Fruit fly (Drosophila melanogaster) whole organism, embryonic: ENCODE measurements around the gene CG6654.

ENCODE experiments used
- B-H2 ChIP-seq: fragments of 200-800 bp; sonication (Bioruptor generic); optimal IDR thresholded peaks from 2 replicates; lab custom pipeline; 2018; ENCODE audit warnings: missing biosample characterization, mild to moderate bottlenecking, missing genetic modification characterization
- CG10267 ChIP-seq: fragments of 200-800 bp; sonication (Bioruptor generic); optimal IDR thresholded peaks from 2 replicates; lab custom pipeline; 2018; ENCODE audit warnings: missing biosample characterization, mild to moderate bottlenecking, missing genetic modification characterization, moderate library complexity
- CG10979 ChIP-seq: fragments of 200-800 bp; sonication (Bioruptor generic); optimal IDR thresholded peaks from 2 replicates; lab custom pipeline; 2018; ENCODE audit warnings: missing biosample characterization, mild to moderate bottlenecking, missing genetic modification characterization, moderate library complexity
- CG12299 ChIP-seq: fragments of 200-800 bp; sonication (Bioruptor generic); optimal IDR thresholded peaks from 2 replicates; lab custom pipeline; 2018; ENCODE audit warnings: missing biosample characterization, mild to moderate bottlenecking, missing genetic modification characterization
- CG12391 ChIP-seq: fragments of 200-800 bp; sonication (Bioruptor generic); optimal IDR thresholded peaks from 3 replicates; lab custom pipeline; 2018; ENCODE audit warnings: missing biosample characterization, mild to moderate bottlenecking, missing genetic modification characterization, moderate library complexity
- CG13424 ChIP-seq: fragments of 200-800 bp; sonication (Bioruptor generic); optimal IDR thresholded peaks from 2 replicates; lab custom pipeline; 2019; ENCODE audit warnings: missing biosample characterization, mild to moderate bottlenecking, missing genetic modification characterization, moderate library complexity
- CG14710 ChIP-seq: fragments of 200-800 bp; sonication (Bioruptor generic); optimal IDR thresholded peaks from 3 replicates; lab custom pipeline; 2019; ENCODE audit warnings: missing biosample characterization, mild to moderate bottlenecking, missing genetic modification characterization, moderate library complexity
- CG15073 ChIP-seq: fragments of 200-800 bp; sonication (Bioruptor generic); optimal IDR thresholded peaks from 2 replicates; lab custom pipeline; 2016; ENCODE audit warnings: missing biosample characterization, missing genetic modification characterization
- CG16815 ChIP-seq: fragments of 200-800 bp; sonication (Bioruptor generic); optimal IDR thresholded peaks from 3 replicates; lab custom pipeline; 2017; ENCODE audit warnings: missing biosample characterization, mild to moderate bottlenecking, missing genetic modification characterization
- CG17829 ChIP-seq: fragments of 200-800 bp; optimal IDR thresholded peaks from 2 replicates; lab custom pipeline; 2019; ENCODE audit warnings: missing biosample characterization, mild to moderate bottlenecking, missing genetic modification characterization, moderate library complexity
- CG17912 ChIP-seq: fragments of 200-800 bp; sonication (Bioruptor generic); optimal IDR thresholded peaks from 2 replicates; lab custom pipeline; 2018; ENCODE audit warnings: missing biosample characterization, mild to moderate bottlenecking, missing genetic modification characterization
- CG18262 ChIP-seq: fragments of 200-800 bp; optimal IDR thresholded peaks from 3 replicates; lab custom pipeline; 2019; ENCODE audit warnings: missing biosample characterization, mild to moderate bottlenecking, missing genetic modification characterization, moderate library complexity
- CG1832 ChIP-seq: fragments of 200-800 bp; sonication (Bioruptor generic); optimal IDR thresholded peaks from 2 replicates; lab custom pipeline; 2017; ENCODE audit warnings: missing biosample characterization, mild to moderate bottlenecking, missing genetic modification characterization, inconsistent platforms
- CG2116 ChIP-seq: fragments of 200-800 bp; sonication (Bioruptor generic); optimal IDR thresholded peaks from 3 replicates; lab custom pipeline; 2018; ENCODE audit warnings: missing biosample characterization, mild to moderate bottlenecking, missing genetic modification characterization
- CG31365 ChIP-seq: fragments of 200-800 bp; sonication (Bioruptor generic); optimal IDR thresholded peaks from 2 replicates; lab custom pipeline; 2018; ENCODE audit warnings: missing biosample characterization, mild to moderate bottlenecking, missing genetic modification characterization
- CG3995 ChIP-seq: fragments of 200-800 bp; sonication (Bioruptor generic); optimal IDR thresholded peaks from 3 replicates; lab custom pipeline; 2016; ENCODE audit warnings: missing biosample characterization, missing genetic modification characterization
- CG4617 ChIP-seq: fragments of 200-800 bp; sonication (Bioruptor generic); optimal IDR thresholded peaks from 3 replicates; lab custom pipeline; 2016; ENCODE audit warnings: missing biosample characterization, missing genetic modification characterization, borderline replicate concordance
- CG4820 ChIP-seq: fragments of 200-800 bp; sonication (Bioruptor generic); optimal IDR thresholded peaks from 3 replicates; lab custom pipeline; 2016; ENCODE audit warnings: missing biosample characterization, missing genetic modification characterization
- CG6254 ChIP-seq: fragments of 200-800 bp; sonication (Bioruptor generic); optimal IDR thresholded peaks from 3 replicates; lab custom pipeline; 2017; ENCODE audit warnings: mild to moderate bottlenecking, missing biosample characterization, missing genetic modification reagents, missing genetic modification characterization
- CG7745 ChIP-seq: fragments of 200-800 bp; sonication (Bioruptor generic); optimal IDR thresholded peaks from 2 replicates; lab custom pipeline; 2018; ENCODE audit warnings: missing biosample characterization, mild to moderate bottlenecking, missing genetic modification characterization, moderate library complexity
- CG7963 ChIP-seq: fragments of 200-800 bp; sonication (Bioruptor generic); IDR thresholded peaks from 3 replicates; pipeline ENCODE4 v1.3.6; 2022; ENCODE audit warnings: missing biosample characterization, missing genetic modification characterization; ENCODE audit not compliant: partially characterized antibody
- CG9437 ChIP-seq: fragments of 200-800 bp; sonication (Bioruptor generic); optimal IDR thresholded peaks from 2 replicates; lab custom pipeline; 2018; ENCODE audit warnings: missing biosample characterization, mild to moderate bottlenecking, missing genetic modification characterization
- Camta ChIP-seq: fragments of 200-800 bp; sonication (Bioruptor generic); optimal IDR thresholded peaks from 2 replicates; lab custom pipeline; 2016; ENCODE audit warnings: missing biosample characterization, missing genetic modification characterization
- Doc3 ChIP-seq: fragments of 200-800 bp; sonication (Bioruptor generic); IDR thresholded peaks from 3 replicates; pipeline ENCODE4 v1.3.6; 2022; ENCODE audit warnings: missing biosample characterization, missing genetic modification characterization; ENCODE audit not compliant: partially characterized antibody
- E2f2 ChIP-seq: fragments of 200-800 bp; sonication (Bioruptor generic); IDR thresholded peaks from 2 replicates; pipeline ENCODE4 v1.3.6; 2022; ENCODE audit warnings: missing biosample characterization, missing genetic modification characterization
- Elba2 ChIP-seq: fragments of 200-800 bp; sonication (Bioruptor generic); optimal IDR thresholded peaks from 3 replicates; lab custom pipeline; 2016; ENCODE audit warnings: missing biosample characterization, missing genetic modification characterization
- Myb ChIP-seq: fragments of 200-800 bp; sonication (Bioruptor generic); optimal IDR thresholded peaks from 2 replicates; lab custom pipeline; 2016; ENCODE audit warnings: missing biosample characterization, missing genetic modification characterization
- Nf-YC ChIP-seq: fragments of 200-800 bp; optimal IDR thresholded peaks from 3 replicates; lab custom pipeline; 2019; ENCODE audit warnings: missing biosample characterization, mild to moderate bottlenecking, missing genetic modification characterization, moderate library complexity
- NfI ChIP-seq: fragments of 200-800 bp; sonication (Bioruptor generic); optimal IDR thresholded peaks from 3 replicates; lab custom pipeline; 2018; ENCODE audit warnings: missing biosample characterization, mild to moderate bottlenecking, missing genetic modification characterization, moderate library complexity
- Pdp1 ChIP-seq, 2 experiments: fragments of 200-800 bp; sonication (Bioruptor generic); optimal IDR thresholded peaks; 3 replicates each; lab custom pipeline; 2016; ENCODE audit warnings: missing biosample characterization in 2 of 2, missing genetic modification characterization in 2 of 2, mild to moderate bottlenecking in 1 of 2, moderate library complexity in 1 of 2
- Scr ChIP-seq: fragments of 200-800 bp; sonication (Bioruptor generic); IDR thresholded peaks from 2 replicates; pipeline ENCODE4 v1.3.6; 2022; ENCODE audit warnings: missing biosample characterization, missing genetic modification characterization; ENCODE audit not compliant: partially characterized antibody
- Side ChIP-seq: fragments of 200-800 bp; sonication (Bioruptor generic); optimal IDR thresholded peaks from 2 replicates; lab custom pipeline; 2016; ENCODE audit warnings: missing biosample characterization, missing genetic modification characterization
- Sin3A ChIP-seq: fragments of >200 bp; optimal IDR thresholded peaks from 2 replicates; lab custom pipeline; 2018
- Xbp1 ChIP-seq: fragments of 200-800 bp; sonication (Bioruptor generic); optimal IDR thresholded peaks from 3 replicates; lab custom pipeline; 2016; ENCODE audit warnings: missing biosample characterization, mild to moderate bottlenecking, missing genetic modification characterization
- ac ChIP-seq: fragments of 200-800 bp; sonication (Bioruptor generic); optimal IDR thresholded peaks from 3 replicates; lab custom pipeline; 2017; ENCODE audit warnings: missing biosample characterization, mild to moderate bottlenecking, missing genetic modification characterization
- bbx ChIP-seq: fragments of 200-800 bp; sonication (Bioruptor generic); IDR thresholded peaks from 2 replicates; pipeline ENCODE4 v1.3.6; 2022; ENCODE audit warnings: missing biosample characterization, missing genetic modification characterization; ENCODE audit not compliant: partially characterized antibody
- danr ChIP-seq: fragments of 200-800 bp; sonication (Bioruptor generic); IDR thresholded peaks from 2 replicates; pipeline ENCODE4 v1.3.6; 2022; ENCODE audit warnings: missing biosample characterization, missing genetic modification characterization
- gro ChIP-seq: fragments of 200-800 bp; sonication (Bioruptor generic); optimal IDR thresholded peaks from 2 replicates; lab custom pipeline; 2016; ENCODE audit warnings: missing biosample characterization, missing genetic modification characterization
- h ChIP-seq: fragments of >200 bp; optimal IDR thresholded peaks from 2 replicates; lab custom pipeline; 2017
- kni ChIP-seq: fragments of 200-800 bp; sonication (Bioruptor generic); optimal IDR thresholded peaks from 3 replicates; lab custom pipeline; 2017; ENCODE audit warnings: mild to moderate bottlenecking, missing biosample characterization, missing genetic modification reagents, missing genetic modification characterization
- lilli ChIP-seq: fragments of 200-800 bp; sonication (Bioruptor generic); optimal IDR thresholded peaks from 3 replicates; lab custom pipeline; 2016; ENCODE audit warnings: missing biosample characterization, missing genetic modification characterization
- lola ChIP-seq, 3 experiments: fragments of >200 bp in 2 of 3; fragments of 200-800 bp in 1 of 3; sonication (Bioruptor generic) in 1 of 3; optimal IDR thresholded peaks; 2 replicates each; lab custom pipeline; 2017 to 2019; ENCODE audit warnings: missing biosample characterization in 3 of 3, missing genetic modification characterization in 3 of 3, mild to moderate bottlenecking in 1 of 3, moderate library complexity in 1 of 3
- pzg ChIP-seq: fragments of 200-800 bp; sonication (Bioruptor generic); optimal IDR thresholded peaks from 3 replicates; lab custom pipeline; 2018; ENCODE audit warnings: missing biosample characterization, mild to moderate bottlenecking, missing genetic modification characterization, moderate library complexity
- sc ChIP-seq, 3 experiments: fragments of >200 bp in 2 of 3; fragments of 200-800 bp in 1 of 3; sonication (Bioruptor generic) in 1 of 3; optimal IDR thresholded peaks; 2 replicates in 2 of 3; 3 replicates in 1 of 3; lab custom pipeline; 2017; ENCODE audit warnings: mild to moderate bottlenecking in 1 of 3, missing biosample characterization in 1 of 3, missing genetic modification characterization in 1 of 3, missing genetic modification reagents in 1 of 3
- sens-2 ChIP-seq: fragments of 200-800 bp; sonication (Bioruptor generic); IDR thresholded peaks from 2 replicates; pipeline ENCODE4 v1.3.6; 2022; ENCODE audit warnings: missing biosample characterization, missing genetic modification characterization
- sob ChIP-seq: fragments of 200-800 bp; sonication (Bioruptor generic); IDR thresholded peaks from 2 replicates; pipeline ENCODE4 v1.3.6; 2022; ENCODE audit warnings: missing biosample characterization, missing genetic modification characterization
- stwl ChIP-seq: fragments of 200-800 bp; sonication (Bioruptor generic); optimal IDR thresholded peaks from 3 replicates; lab custom pipeline; 2018; ENCODE audit warnings: missing biosample characterization, mild to moderate bottlenecking, missing genetic modification characterization, moderate library complexity
- tll ChIP-seq, 2 experiments: fragments of 200-800 bp in 1 of 2; fragments of >200 bp in 1 of 2; sonication (Bioruptor generic) in 1 of 2; optimal IDR thresholded peaks; 2 replicates each; lab custom pipeline; 2017 to 2019; ENCODE audit warnings: missing biosample characterization in 2 of 2, missing genetic modification characterization in 2 of 2, mild to moderate bottlenecking in 1 of 2, moderate library complexity in 1 of 2
- trem ChIP-seq: fragments of 200-800 bp; optimal IDR thresholded peaks from 3 replicates; lab custom pipeline; 2019; ENCODE audit warnings: missing biosample characterization, mild to moderate bottlenecking, missing genetic modification characterization, moderate library complexity
- zen ChIP-seq: fragments of 200-800 bp; sonication (Bioruptor generic); optimal IDR thresholded peaks from 3 replicates; lab custom pipeline; 2018; ENCODE audit warnings: missing biosample characterization, mild to moderate bottlenecking, missing genetic modification characterization, moderate library complexity

CG6654 gene

dm6 chr3R:15213362-15213989 lies at the start of gene CG6654, which contains the start of gene CG4210 (continued):
- peak; percentile 3 for TF ChIP-seq Myb
- TF ChIP-seq CG10267 (tag; lab: Kevin White, UChicago): peak; percentile 58
- TF ChIP-seq stwl: peak; percentile 98
- peak in 1 of 3 experiments; percentile 23 for TF ChIP-seq lola (GFP tag; optimal IDR thresholded peaks at IDR 0.05; lab: Kevin White, UChicago)
- TF ChIP-seq E2f2 (GFP tag; lab: Robert Waterston, UW): peak; percentile 92
- peak; percentile 36 for TF ChIP-seq zen (tag; lab: Kevin White, UChicago)
- peak; percentile 69 for TF ChIP-seq CG3995 (GFP tag; lab: Kevin White, UChicago)
- TF ChIP-seq CG10979 (tag; lab: Kevin White, UChicago): peak; percentile 1
- peak; percentile 78 for TF ChIP-seq CG4617 (GFP tag; lab: Kevin White, UChicago)
- no peak for TF ChIP-seq Xbp1 (GFP tag; lab: Kevin White, UChicago)
- TF ChIP-seq CG4820: no peak
- no peak for TF ChIP-seq kni (GFP tag; lab: Kevin White, UChicago)
- TF ChIP-seq Side: no peak
- TF ChIP-seq Pdp1 (GFP tag; optimal IDR thresholded peaks at IDR 0.05; lab: Kevin White, UChicago): peak in 1 of 2 experiments; percentile 63
- no peak for TF ChIP-seq CG12299 (tag; lab: Kevin White, UChicago)
- TF ChIP-seq pzg (GFP tag; lab: Kevin White, UChicago): peak; percentile 67
- peak; percentile 44 for TF ChIP-seq Nf-YC
- no peak for TF ChIP-seq h
- peak; percentile 60 for TF ChIP-seq Elba2 (GFP tag; lab: Kevin White, UChicago)
- no peak for TF ChIP-seq CG17912
- peak; percentile 75 for TF ChIP-seq Doc3 (GFP tag; lab: Robert Waterston, UW)
- peak; percentile 8 for TF ChIP-seq CG13424
- TF ChIP-seq CG18262 (tag; lab: Kevin White, UChicago): peak; percentile 22
- TF ChIP-seq trem: peak; percentile 59
- TF ChIP-seq CG7963: no peak
- TF ChIP-seq Scr (GFP tag; lab: Robert Waterston, UW): peak; percentile 68
- TF ChIP-seq B-H2 (GFP tag; lab: Kevin White, UChicago): peak; percentile 38
- peak; percentile 31 for TF ChIP-seq lilli (GFP tag; lab: Kevin White, UChicago)
- peak; percentile 38 for TF ChIP-seq CG17829 (tag; lab: Kevin White, UChicago)
- TF ChIP-seq Camta (GFP tag; lab: Kevin White, UChicago): no peak
- no peak for TF ChIP-seq CG31365
- TF ChIP-seq gro: peak; percentile 33
- TF ChIP-seq CG12391 (tag; lab: Kevin White, UChicago): peak; percentile 43
- TF ChIP-seq CG2116: peak; percentile 42
- peak; percentile 61 for TF ChIP-seq CG14710 (tag; lab: Kevin White, UChicago)
- no peak for TF ChIP-seq tll (GFP tag; optimal IDR thresholded peaks at IDR 0.05; lab: Kevin White, UChicago)

- TF ChIP-seq danr (GFP tag; lab: Robert Waterston, UW): peak; percentile 32; the same call in 1 of the 2 replicates
- no peak for TF ChIP-seq bbx
- TF ChIP-seq Sin3A (lab: Kevin White, UChicago): no peak
- TF ChIP-seq sc (optimal IDR thresholded peaks at IDR 0.05; lab: Kevin White, UChicago): no peak
- TF ChIP-seq sc (GFP tag; optimal IDR thresholded peaks at IDR 0.05; lab: Kevin White, UChicago): no peak
- TF ChIP-seq NfI: peak; percentile 74
- peak; percentile 41 for TF ChIP-seq CG9437 (GFP tag; lab: Kevin White, UChicago)
- no peak for TF ChIP-seq CG15073 (GFP tag; lab: Kevin White, UChicago)
- peak; percentile 79 for TF ChIP-seq sob (GFP tag; lab: Robert Waterston, UW)
- TF ChIP-seq CG6254 (GFP tag; lab: Kevin White, UChicago): no peak
- TF ChIP-seq ac (GFP tag; lab: Kevin White, UChicago): no peak
- no peak for TF ChIP-seq CG1832 (GFP tag; lab: Kevin White, UChicago)
- no peak for TF ChIP-seq sens-2 (GFP tag; lab: Robert Waterston, UW)
- peak; percentile 28 for TF ChIP-seq CG16815 (GFP tag; lab: Kevin White, UChicago)
- TF ChIP-seq CG7745 (tag; lab: Kevin White, UChicago): no peak
Measured at dm6 chr3R:15250454-15250853, 37.0 kb upstream of the CG6654 start.
